Fruit fly (Drosophila melanogaster) whole organism, embryonic: ENCODE results near the gene CG3909.

Source experiments
- Adf1 ChIP-seq: fragments of 200-800 bp; sonication (Bioruptor generic); IDR thresholded peaks from 2 replicates; pipeline ENCODE4 v1.3.6; 2022; ENCODE audit warnings: missing biosample characterization, missing genetic modification characterization
- Asciz ChIP-seq: fragments of 200-800 bp; sonication (Bioruptor generic); optimal IDR thresholded peaks from 2 replicates; lab custom pipeline; 2017; ENCODE audit warnings: missing biosample characterization, mild to moderate bottlenecking, missing genetic modification characterization, missing genetic modification reagents
- Atf-2 ChIP-seq: fragments of 200-800 bp; sonication (Bioruptor generic); optimal IDR thresholded peaks from 2 replicates; lab custom pipeline; 2016; ENCODE audit warnings: missing biosample characterization, missing genetic modification characterization
- B-H2 ChIP-seq: fragments of 200-800 bp; sonication (Bioruptor generic); optimal IDR thresholded peaks from 2 replicates; lab custom pipeline; 2018; ENCODE audit warnings: missing biosample characterization, mild to moderate bottlenecking, missing genetic modification characterization
- CG10147 ChIP-seq: fragments of 200-800 bp; sonication (Bioruptor generic); optimal IDR thresholded peaks from 2 replicates; lab custom pipeline; 2019; ENCODE audit warnings: missing biosample characterization, mild to moderate bottlenecking, missing genetic modification characterization, moderate library complexity
- CG10431 ChIP-seq: fragments of 200-800 bp; sonication (Bioruptor generic); optimal IDR thresholded peaks from 3 replicates; lab custom pipeline; 2018; ENCODE audit warnings: missing biosample characterization, mild to moderate bottlenecking, missing genetic modification characterization
- CG11085 ChIP-seq: fragments of 200-800 bp; sonication (Bioruptor generic); IDR thresholded peaks from 2 replicates; pipeline ENCODE4 v1.3.6; 2022; ENCODE audit warnings: missing biosample characterization, missing genetic modification characterization
- CG12942 ChIP-seq: fragments of 200-800 bp; sonication (Bioruptor generic); optimal IDR thresholded peaks from 3 replicates; lab custom pipeline; 2016; ENCODE audit warnings: missing biosample characterization, missing genetic modification characterization
- CG13123 ChIP-seq: fragments of 200-800 bp; sonication (Bioruptor generic); optimal IDR thresholded peaks from 2 replicates; lab custom pipeline; 2016; ENCODE audit warnings: missing biosample characterization, missing genetic modification characterization
- CG13775 ChIP-seq: fragments of 200-800 bp; sonication (Bioruptor generic); optimal IDR thresholded peaks from 3 replicates; lab custom pipeline; 2017; ENCODE audit warnings: missing biosample characterization, mild to moderate bottlenecking, missing genetic modification characterization
- CG14965 ChIP-seq: fragments of 200-800 bp; sonication (Bioruptor generic); optimal IDR thresholded peaks from 2 replicates; lab custom pipeline; 2016; ENCODE audit warnings: missing biosample characterization, missing genetic modification characterization, borderline replicate concordance
- CG1603 ChIP-seq: fragments of 200-800 bp; sonication (Bioruptor generic); optimal IDR thresholded peaks from 2 replicates; lab custom pipeline; 2019; ENCODE audit warnings: missing biosample characterization, mild to moderate bottlenecking, missing genetic modification characterization, moderate library complexity
- CG17186 ChIP-seq: fragments of 200-800 bp; sonication (Bioruptor generic); optimal IDR thresholded peaks from 3 replicates; lab custom pipeline; 2017; ENCODE audit warnings: missing biosample characterization, missing genetic modification reagents, missing genetic modification characterization
- CG17361 ChIP-seq: fragments of 200-800 bp; sonication (Bioruptor generic); IDR thresholded peaks from 3 replicates; pipeline ENCODE4 v1.3.6; 2022; ENCODE audit warnings: missing biosample characterization, missing genetic modification characterization
- CG33213 ChIP-seq: fragments of 200-800 bp; sonication (Bioruptor generic); optimal IDR thresholded peaks from 3 replicates; lab custom pipeline; 2016; ENCODE audit warnings: missing biosample characterization, missing genetic modification characterization
- CG4404 ChIP-seq: fragments of 200-800 bp; sonication (Bioruptor generic); IDR thresholded peaks from 2 replicates; pipeline ENCODE4 v1.3.6; 2022; ENCODE audit warnings: missing biosample characterization, missing genetic modification characterization
- CG7372 ChIP-seq: fragments of 200-800 bp; sonication (Bioruptor generic); IDR thresholded peaks from 2 replicates; pipeline ENCODE4 v1.3.6; 2022; ENCODE audit warnings: missing biosample characterization, missing genetic modification characterization
- CG9932 ChIP-seq: fragments of 200-800 bp; sonication (Bioruptor generic); IDR thresholded peaks from 2 replicates; pipeline ENCODE4 v1.3.6; 2022; ENCODE audit warnings: missing biosample characterization, missing genetic modification characterization
- CTCF ChIP-seq: fragments of 200-800 bp; sonication (Bioruptor generic); optimal IDR thresholded peaks from 2 replicates; lab custom pipeline; 2017; ENCODE audit warnings: missing biosample characterization, mild to moderate bottlenecking, missing genetic modification characterization, moderate library complexity
- Dek ChIP-seq: fragments of 200-800 bp; sonication (Bioruptor generic); optimal IDR thresholded peaks from 3 replicates; lab custom pipeline; 2019; ENCODE audit warnings: missing biosample characterization, mild to moderate bottlenecking, missing genetic modification characterization, moderate library complexity
- Dfd ChIP-seq, 2 experiments: fragments of >200 bp; optimal IDR thresholded peaks; 2 replicates each; lab custom pipeline; 2017; ENCODE audit warnings: missing biosample characterization in 2 of 2, missing genetic modification characterization in 2 of 2
- Doc2 ChIP-seq: fragments of 200-800 bp; sonication (Bioruptor generic); IDR thresholded peaks from 2 replicates; pipeline ENCODE4 v1.3.6; 2022; ENCODE audit warnings: missing biosample characterization, missing genetic modification characterization
- Doc3 ChIP-seq: fragments of 200-800 bp; sonication (Bioruptor generic); IDR thresholded peaks from 3 replicates; pipeline ENCODE4 v1.3.6; 2022; ENCODE audit warnings: missing biosample characterization, missing genetic modification characterization; ENCODE audit not compliant: partially characterized antibody
- Fer2 ChIP-seq: fragments of 200-800 bp; sonication (Bioruptor generic); optimal IDR thresholded peaks from 2 replicates; lab custom pipeline; 2018; ENCODE audit warnings: missing biosample characterization, mild to moderate bottlenecking, missing genetic modification characterization, moderate library complexity
- Jarid2 ChIP-seq: fragments of 200-800 bp; sonication (Bioruptor generic); optimal IDR thresholded peaks from 3 replicates; lab custom pipeline; 2017; ENCODE audit warnings: mild to moderate bottlenecking, missing biosample characterization, missing genetic modification reagents, missing genetic modification characterization
- Mrtf ChIP-seq: fragments of 200-800 bp; sonication (Bioruptor generic); IDR thresholded peaks from 3 replicates; pipeline ENCODE4 v1.3.6; 2022; ENCODE audit warnings: missing biosample characterization, missing genetic modification characterization
- Nf-YC ChIP-seq: fragments of 200-800 bp; optimal IDR thresholded peaks from 3 replicates; lab custom pipeline; 2019; ENCODE audit warnings: missing biosample characterization, mild to moderate bottlenecking, missing genetic modification characterization, moderate library complexity
- NfI ChIP-seq: fragments of 200-800 bp; sonication (Bioruptor generic); optimal IDR thresholded peaks from 3 replicates; lab custom pipeline; 2018; ENCODE audit warnings: missing biosample characterization, mild to moderate bottlenecking, missing genetic modification characterization, moderate library complexity
- Oaz ChIP-seq: fragments of 200-800 bp; sonication (Bioruptor generic); IDR thresholded peaks from 2 replicates; pipeline ENCODE4 v1.3.6; 2022; ENCODE audit warnings: missing biosample characterization, missing genetic modification characterization
- Opbp ChIP-seq: fragments of 200-800 bp; sonication (Bioruptor generic); IDR thresholded peaks from 3 replicates; pipeline ENCODE4 v1.3.6; 2022; ENCODE audit warnings: missing biosample characterization, missing genetic modification characterization; ENCODE audit not compliant: partially characterized antibody
- Rx ChIP-seq: fragments of 200-800 bp; sonication (Bioruptor generic); IDR thresholded peaks from 2 replicates; pipeline ENCODE4 v1.3.6; 2022; ENCODE audit warnings: missing biosample characterization, missing genetic modification characterization
- bab2 ChIP-seq: fragments of 200-800 bp; sonication (Bioruptor generic); optimal IDR thresholded peaks from 2 replicates; lab custom pipeline; 2016; ENCODE audit warnings: missing biosample characterization, missing genetic modification characterization
- corto ChIP-seq: fragments of 200-800 bp; sonication (Bioruptor generic); optimal IDR thresholded peaks from 2 replicates; lab custom pipeline; 2016; ENCODE audit warnings: missing biosample characterization, mild to moderate bottlenecking, missing genetic modification characterization, moderate library complexity
- crp ChIP-seq, 2 experiments: fragments of 200-800 bp; sonication (Bioruptor generic); optimal IDR thresholded peaks; 2 replicates in 1 of 2; 3 replicates in 1 of 2; lab custom pipeline; 2017; ENCODE audit warnings: missing biosample characterization in 2 of 2, missing genetic modification characterization in 2 of 2, mild to moderate bottlenecking in 1 of 2, moderate library complexity in 1 of 2
- dati ChIP-seq: fragments of 200-800 bp; sonication (Bioruptor generic); IDR thresholded peaks from 2 replicates; pipeline ENCODE4 v1.3.6; 2022; ENCODE audit warnings: missing biosample characterization, missing genetic modification characterization
- dm ChIP-seq: fragments of 200-800 bp; sonication (Bioruptor generic); optimal IDR thresholded peaks from 3 replicates; lab custom pipeline; 2016; ENCODE audit warnings: missing biosample characterization, missing genetic modification characterization
- eve ChIP-seq, 2 experiments: fragments of >200 bp; optimal IDR thresholded peaks; 2 replicates each; lab custom pipeline; 2017; ENCODE audit warnings: missing biosample characterization in 2 of 2, missing genetic modification characterization in 2 of 2
- fd96Cb ChIP-seq: fragments of 200-800 bp; sonication (Bioruptor generic); optimal IDR thresholded peaks from 2 replicates; lab custom pipeline; 2018; ENCODE audit warnings: missing biosample characterization, mild to moderate bottlenecking, missing genetic modification characterization, moderate library complexity
- gcm ChIP-seq: fragments of 200-800 bp; sonication (Bioruptor generic); optimal IDR thresholded peaks from 2 replicates; lab custom pipeline; 2019; ENCODE audit warnings: missing biosample characterization, mild to moderate bottlenecking, missing genetic modification characterization, moderate library complexity
- gfzf ChIP-seq: fragments of 200-800 bp; sonication (Bioruptor generic); optimal IDR thresholded peaks from 2 replicates; lab custom pipeline; 2016; ENCODE audit warnings: missing biosample characterization, mild to moderate bottlenecking, missing genetic modification characterization, moderate library complexity
- jigr1 ChIP-seq: fragments of 200-800 bp; sonication (Bioruptor generic); IDR thresholded peaks from 3 replicates; pipeline ENCODE4 v1.3.6; 2022; ENCODE audit warnings: missing biosample characterization, missing genetic modification characterization
- lab ChIP-seq: fragments of 200-800 bp; sonication (Bioruptor generic); optimal IDR thresholded peaks from 3 replicates; lab custom pipeline; 2017; ENCODE audit warnings: missing biosample characterization, missing genetic modification characterization, mild to moderate bottlenecking, moderate library complexity, missing genetic modification reagents
- lov ChIP-seq, 2 experiments: fragments of 200-800 bp in 1 of 2; fragments of >200 bp in 1 of 2; sonication (Bioruptor generic) in 1 of 2; IDR thresholded peaks in 1 of 2; optimal IDR thresholded peaks in 1 of 2; 2 replicates in 1 of 2; 3 replicates in 1 of 2; pipeline versions ENCODE4 v1.3.6 to Lab custom; 2017 to 2022; ENCODE audit warnings: missing biosample characterization in 1 of 2, missing genetic modification characterization in 1 of 2
- maf-S ChIP-seq: fragments of 200-800 bp; sonication (Bioruptor generic); optimal IDR thresholded peaks from 2 replicates; lab custom pipeline; 2016; ENCODE audit warnings: missing biosample characterization, missing genetic modification characterization
- nerfin-2 ChIP-seq: fragments of 200-800 bp; sonication (Bioruptor generic); IDR thresholded peaks from 2 replicates; pipeline ENCODE4 v1.3.6; 2022; ENCODE audit warnings: missing biosample characterization, missing genetic modification characterization; ENCODE audit not compliant: partially characterized antibody
- oc ChIP-seq: fragments of 200-800 bp; sonication (Bioruptor generic); optimal IDR thresholded peaks from 2 replicates; lab custom pipeline; 2018; ENCODE audit warnings: missing biosample characterization, mild to moderate bottlenecking, missing genetic modification characterization, moderate library complexity
- pros ChIP-seq: fragments of 200-800 bp; sonication (Bioruptor generic); optimal IDR thresholded peaks from 3 replicates; lab custom pipeline; 2019; ENCODE audit warnings: missing biosample characterization, mild to moderate bottlenecking, missing genetic modification characterization, moderate library complexity
- trh ChIP-seq: fragments of 200-800 bp; sonication (Bioruptor generic); optimal IDR thresholded peaks from 2 replicates; lab custom pipeline; 2016; ENCODE audit warnings: missing biosample characterization, missing genetic modification characterization
- tup ChIP-seq: fragments of 200-800 bp; sonication (Bioruptor generic); optimal IDR thresholded peaks from 2 replicates; lab custom pipeline; 2016; ENCODE audit warnings: missing biosample characterization, mild to moderate bottlenecking, missing genetic modification characterization, moderate library complexity
- vfl ChIP-seq: fragments of 200-800 bp; sonication (Bioruptor generic); optimal IDR thresholded peaks from 2 replicates; lab custom pipeline; 2016; ENCODE audit warnings: missing biosample characterization, missing genetic modification characterization
- zen ChIP-seq: fragments of 200-800 bp; sonication (Bioruptor generic); optimal IDR thresholded peaks from 3 replicates; lab custom pipeline; 2018; ENCODE audit warnings: missing biosample characterization, mild to moderate bottlenecking, missing genetic modification characterization, moderate library complexity

Gene CG3909

dm6 chr3R:10045343-10045742 lies 2.3 kb downstream of the CG3909 start, which contains the start of the genes CG11722 and mtTFB2 (continued):
- TF ChIP-seq dati (GFP tag; lab: Robert Waterston, UW) (no peak), B-H2 (GFP tag; lab: Kevin White, UChicago) (no peak), gfzf (GFP tag; lab: Kevin White, UChicago) (peak; percentile 2), Rx (GFP tag; lab: Robert Waterston, UW) (no peak), corto (GFP tag; lab: Kevin White, UChicago) (no peak), gcm (GFP tag; lab: Kevin White, UChicago) (no peak), CG13775 (GFP tag; lab: Kevin White, UChicago) (no peak), Opbp (GFP tag; lab: Robert Waterston, UW) (no peak; the same call in 2 of the 3 replicates), CG12942 (GFP tag; lab: Kevin White, UChicago) (no peak), pros (GFP tag; lab: Kevin White, UChicago) (no peak), tup (GFP tag; lab: Kevin White, UChicago) (no peak), CG33213 (GFP tag; lab: Kevin White, UChicago) (no peak), CG10147 (GFP tag; lab: Kevin White, UChicago) (no peak), CTCF (GFP tag; lab: Kevin White, UChicago) (no peak), lab (GFP tag; lab: Kevin White, UChicago) (no peak), CG10431 (GFP tag; lab: Kevin White, UChicago) (no peak), crp (GFP tag; optimal IDR thresholded peaks at IDR 0.05; lab: Kevin White, UChicago) (peak; percentile 50 to 95), Oaz (GFP tag; lab: Robert Waterston, UW) (no peak), Jarid2 (GFP tag; lab: Kevin White, UChicago) (no peak), maf-S (no peak), Doc3 (peak; percentile 47; the same call in 1 of the 3 replicates), CG17361 (no peak), Fer2 (tag; lab: Kevin White, UChicago) (no peak), CG7372 (GFP tag; lab: Robert Waterston, UW) (no peak), Doc2 (GFP tag; lab: Robert Waterston, UW) (no peak), fd96Cb (no peak), nerfin-2 (GFP tag; lab: Robert Waterston, UW) (peak; percentile 48; the same call in 1 of the 2 replicates), CG17186 (GFP tag; lab: Kevin White, UChicago) (no peak), Mrtf (no peak), CG9932 (GFP tag; lab: Robert Waterston, UW) (no peak; the same call in 1 of the 2 replicates), vfl (no peak), bab2 (no peak), CG11085 (GFP tag; lab: Robert Waterston, UW) (no peak), dm (GFP tag; lab: Kevin White, UChicago) (no peak), NfI (GFP tag; lab: Kevin White, UChicago) (no peak), zen (peak; percentile 8), CG1603 (tag; lab: Kevin White, UChicago) (peak; percentile 21), Dfd (GFP tag; optimal IDR thresholded peaks at IDR 0.05; lab: Kevin White, UChicago) (no peak), CG14965 (GFP tag; lab: Kevin White, UChicago) (no peak), lov (optimal IDR thresholded peaks at IDR 0.05; lab: Kevin White, UChicago) (no peak), lov (GFP tag; IDR thresholded peaks at IDR 0.05; lab: Robert Waterston, UW) (no peak), trh (GFP tag; lab: Kevin White, UChicago) (no peak), Atf-2 (GFP tag; lab: Kevin White, UChicago) (no peak), Adf1 (GFP tag; lab: Robert Waterston, UW) (no peak), jigr1 (GFP tag; lab: Robert Waterston, UW) (no peak), eve (GFP tag; optimal IDR thresholded peaks at IDR 0.05; lab: Kevin White, UChicago) (no peak), Dek (tag; lab: Kevin White, UChicago) (no peak), Nf-YC (tag; lab: Kevin White, UChicago) (peak; percentile 82), Asciz (no peak), CG13123 (no peak), CG4404 (GFP tag; lab: Robert Waterston, UW) (no peak), oc (tag; lab: Kevin White, UChicago) (no peak)
